Fruit fly (Drosophila melanogaster) whole organism, embryonic: Measurements from ENCODE around the gene CG31897.

Experiments used
- C15 ChIP-seq: fragments of 200-800 bp; sonication (Bioruptor generic); IDR thresholded peaks from 3 replicates; pipeline ENCODE4 v1.3.6; 2022; ENCODE audit warnings: missing biosample characterization, missing genetic modification characterization
- CG10565 ChIP-seq: fragments of 200-800 bp; sonication (Bioruptor generic); optimal IDR thresholded peaks from 3 replicates; lab custom pipeline; 2016; ENCODE audit warnings: missing biosample characterization, mild to moderate bottlenecking, missing genetic modification characterization
- CG12299 ChIP-seq: fragments of 200-800 bp; sonication (Bioruptor generic); optimal IDR thresholded peaks from 2 replicates; lab custom pipeline; 2018; ENCODE audit warnings: missing biosample characterization, mild to moderate bottlenecking, missing genetic modification characterization
- CG13775 ChIP-seq: fragments of 200-800 bp; sonication (Bioruptor generic); optimal IDR thresholded peaks from 3 replicates; lab custom pipeline; 2017; ENCODE audit warnings: missing biosample characterization, mild to moderate bottlenecking, missing genetic modification characterization
- CG14710 ChIP-seq: fragments of 200-800 bp; sonication (Bioruptor generic); optimal IDR thresholded peaks from 3 replicates; lab custom pipeline; 2019; ENCODE audit warnings: missing biosample characterization, mild to moderate bottlenecking, missing genetic modification characterization, moderate library complexity
- CG16779 ChIP-seq: fragments of 200-800 bp; sonication (Bioruptor generic); IDR thresholded peaks from 2 replicates; pipeline ENCODE4 v1.3.6; 2022; ENCODE audit warnings: missing biosample characterization, missing genetic modification characterization
- CG1792 ChIP-seq: fragments of 200-800 bp; sonication (Bioruptor generic); optimal IDR thresholded peaks from 2 replicates; lab custom pipeline; 2016; ENCODE audit warnings: missing biosample characterization, missing genetic modification characterization
- CG2116 ChIP-seq: fragments of 200-800 bp; sonication (Bioruptor generic); optimal IDR thresholded peaks from 3 replicates; lab custom pipeline; 2018; ENCODE audit warnings: missing biosample characterization, mild to moderate bottlenecking, missing genetic modification characterization
- CG30403 ChIP-seq: fragments of 200-800 bp; sonication (Bioruptor generic); optimal IDR thresholded peaks from 3 replicates; lab custom pipeline; 2016; ENCODE audit warnings: missing biosample characterization, missing genetic modification characterization
- CG32532 ChIP-seq: fragments of 200-800 bp; sonication (Bioruptor generic); IDR thresholded peaks from 2 replicates; pipeline ENCODE4 v1.3.6; 2022; ENCODE audit warnings: missing biosample characterization, missing genetic modification characterization
- CG3281 ChIP-seq: fragments of 200-800 bp; sonication (Bioruptor generic); optimal IDR thresholded peaks from 3 replicates; lab custom pipeline; 2017; ENCODE audit warnings: missing biosample characterization, mild to moderate bottlenecking, missing genetic modification characterization
- CG34376 ChIP-seq: fragments of 200-800 bp; sonication (Bioruptor generic); optimal IDR thresholded peaks from 2 replicates; lab custom pipeline; 2018; ENCODE audit warnings: missing biosample characterization, mild to moderate bottlenecking, missing genetic modification characterization
- CG43689 ChIP-seq: fragments of 200-800 bp; sonication (Bioruptor generic); IDR thresholded peaks from 2 replicates; pipeline ENCODE4 v1.3.6; 2022; ENCODE audit warnings: missing biosample characterization, missing genetic modification characterization
- CG7271 ChIP-seq: fragments of 200-800 bp; sonication (Bioruptor generic); optimal IDR thresholded peaks from 2 replicates; lab custom pipeline; 2018; ENCODE audit warnings: missing biosample characterization, mild to moderate bottlenecking, missing genetic modification characterization, moderate library complexity
- CG7839 ChIP-seq: fragments of 200-800 bp; sonication (Bioruptor generic); optimal IDR thresholded peaks from 3 replicates; lab custom pipeline; 2018; ENCODE audit warnings: missing biosample characterization, mild to moderate bottlenecking, missing genetic modification characterization, moderate library complexity
- CG8359 ChIP-seq: fragments of 200-800 bp; sonication (Bioruptor generic); optimal IDR thresholded peaks from 2 replicates; lab custom pipeline; 2017; ENCODE audit warnings: missing biosample characterization, mild to moderate bottlenecking, missing genetic modification characterization, borderline replicate concordance
- CG8478 ChIP-seq: fragments of >200 bp; optimal IDR thresholded peaks from 2 replicates; lab custom pipeline; 2018
- CG8765 ChIP-seq: fragments of 200-800 bp; sonication (Bioruptor generic); IDR thresholded peaks from 2 replicates; pipeline ENCODE4 v1.3.6; 2022; ENCODE audit warnings: missing biosample characterization, missing genetic modification characterization
- CG9797 ChIP-seq: fragments of 200-800 bp; sonication (Bioruptor generic); optimal IDR thresholded peaks from 3 replicates; lab custom pipeline; 2018; ENCODE audit warnings: missing biosample characterization, mild to moderate bottlenecking, missing genetic modification characterization
- CG9932 ChIP-seq: fragments of 200-800 bp; sonication (Bioruptor generic); IDR thresholded peaks from 2 replicates; pipeline ENCODE4 v1.3.6; 2022; ENCODE audit warnings: missing biosample characterization, missing genetic modification characterization
- CTCF ChIP-seq: fragments of 200-800 bp; sonication (Bioruptor generic); optimal IDR thresholded peaks from 2 replicates; lab custom pipeline; 2017; ENCODE audit warnings: missing biosample characterization, mild to moderate bottlenecking, missing genetic modification characterization, moderate library complexity
- D19A ChIP-seq: fragments of 200-800 bp; optimal IDR thresholded peaks from 3 replicates; lab custom pipeline; 2019; ENCODE audit warnings: missing biosample characterization, mild to moderate bottlenecking, missing genetic modification characterization, moderate library complexity
- H2.0 ChIP-seq: fragments of 200-800 bp; sonication (Bioruptor generic); IDR thresholded peaks from 2 replicates; pipeline ENCODE4 v1.3.6; 2022; ENCODE audit warnings: missing biosample characterization, missing genetic modification characterization
- HHEX ChIP-seq: fragments of 200-800 bp; sonication (Bioruptor generic); optimal IDR thresholded peaks from 3 replicates; lab custom pipeline; 2017; ENCODE audit warnings: missing biosample characterization, mild to moderate bottlenecking, missing genetic modification characterization, missing genetic modification reagents
- HLHmδ ChIP-seq: fragments of 200-800 bp; sonication (Bioruptor generic); optimal IDR thresholded peaks from 2 replicates; lab custom pipeline; 2018; ENCODE audit warnings: missing biosample characterization, mild to moderate bottlenecking, missing genetic modification characterization, moderate library complexity
- MBD-R2 ChIP-seq: fragments of 200-800 bp; sonication (Bioruptor generic); IDR thresholded peaks from 2 replicates; pipeline ENCODE4 v1.3.6; 2022; ENCODE audit warnings: missing biosample characterization, missing genetic modification characterization
- Mrtf ChIP-seq: fragments of 200-800 bp; sonication (Bioruptor generic); IDR thresholded peaks from 3 replicates; pipeline ENCODE4 v1.3.6; 2022; ENCODE audit warnings: missing biosample characterization, missing genetic modification characterization
- Stat92E ChIP-seq, 3 experiments: fragments of >200 bp in 2 of 3; fragments of 200-800 bp in 1 of 3; sonication (Bioruptor generic) in 1 of 3; optimal IDR thresholded peaks; 2 replicates each; lab custom pipeline; 2017 to 2019; ENCODE audit warnings: missing biosample characterization in 3 of 3, missing genetic modification characterization in 3 of 3, mild to moderate bottlenecking in 1 of 3, moderate library complexity in 1 of 3
- TFAM ChIP-seq: fragments of 200-800 bp; sonication (Bioruptor generic); optimal IDR thresholded peaks from 2 replicates; lab custom pipeline; 2017; ENCODE audit warnings: missing biosample characterization, missing genetic modification characterization, inconsistent platforms
- Trl ChIP-seq, 3 experiments: fragments of >200 bp in 2 of 3; fragments of 200-800 bp in 1 of 3; sonication (Bioruptor generic) in 1 of 3; optimal IDR thresholded peaks; 2 replicates in 1 of 3; 3 replicates in 2 of 3; lab custom pipeline; 2016 to 2017; ENCODE audit warnings: missing biosample characterization in 1 of 3, missing genetic modification characterization in 1 of 3
- ab ChIP-seq: fragments of 200-800 bp; sonication (Bioruptor generic); optimal IDR thresholded peaks from 2 replicates; lab custom pipeline; 2016; ENCODE audit warnings: missing biosample characterization, missing genetic modification characterization
- al ChIP-seq: fragments of 200-800 bp; sonication (Bioruptor generic); IDR thresholded peaks from 2 replicates; pipeline ENCODE4 v1.3.6; 2022; ENCODE audit warnings: missing biosample characterization, missing genetic modification characterization
- amos ChIP-seq: fragments of 200-800 bp; sonication (Bioruptor generic); IDR thresholded peaks from 2 replicates; pipeline ENCODE4 v1.3.6; 2022; ENCODE audit warnings: missing biosample characterization, missing genetic modification characterization; ENCODE audit not compliant: partially characterized antibody
- bab2 ChIP-seq: fragments of 200-800 bp; sonication (Bioruptor generic); optimal IDR thresholded peaks from 2 replicates; lab custom pipeline; 2016; ENCODE audit warnings: missing biosample characterization, missing genetic modification characterization
- bsh ChIP-seq, 2 experiments: fragments of 200-800 bp; sonication (Bioruptor generic); optimal IDR thresholded peaks; 2 replicates each; lab custom pipeline; 2017 to 2018; ENCODE audit warnings: mild to moderate bottlenecking in 2 of 2, missing biosample characterization in 2 of 2, missing genetic modification characterization in 2 of 2, moderate library complexity in 1 of 2
- crp ChIP-seq, 2 experiments: fragments of 200-800 bp; sonication (Bioruptor generic); optimal IDR thresholded peaks; 2 replicates in 1 of 2; 3 replicates in 1 of 2; lab custom pipeline; 2017; ENCODE audit warnings: missing biosample characterization in 2 of 2, missing genetic modification characterization in 2 of 2, mild to moderate bottlenecking in 1 of 2, moderate library complexity in 1 of 2
- dan ChIP-seq: fragments of 200-800 bp; sonication (Bioruptor generic); IDR thresholded peaks from 2 replicates; pipeline ENCODE4 v1.3.6; 2022; ENCODE audit warnings: missing biosample characterization, missing genetic modification characterization
- dati ChIP-seq: fragments of 200-800 bp; sonication (Bioruptor generic); IDR thresholded peaks from 2 replicates; pipeline ENCODE4 v1.3.6; 2022; ENCODE audit warnings: missing biosample characterization, missing genetic modification characterization
- gcm ChIP-seq: fragments of 200-800 bp; sonication (Bioruptor generic); optimal IDR thresholded peaks from 2 replicates; lab custom pipeline; 2019; ENCODE audit warnings: missing biosample characterization, mild to moderate bottlenecking, missing genetic modification characterization, moderate library complexity
- gfzf ChIP-seq: fragments of 200-800 bp; sonication (Bioruptor generic); optimal IDR thresholded peaks from 2 replicates; lab custom pipeline; 2016; ENCODE audit warnings: missing biosample characterization, mild to moderate bottlenecking, missing genetic modification characterization, moderate library complexity
- h ChIP-seq: fragments of >200 bp; optimal IDR thresholded peaks from 2 replicates; lab custom pipeline; 2017
- hkb ChIP-seq, 2 experiments: fragments of 200-800 bp in 1 of 2; fragments of >200 bp in 1 of 2; sonication (Bioruptor generic) in 1 of 2; IDR thresholded peaks in 1 of 2; optimal IDR thresholded peaks in 1 of 2; 2 replicates each; pipeline versions ENCODE4 v1.3.6 to Lab custom; 2017 to 2022; ENCODE audit warnings: missing biosample characterization in 1 of 2, missing genetic modification characterization in 1 of 2
- jigr1 ChIP-seq: fragments of 200-800 bp; sonication (Bioruptor generic); IDR thresholded peaks from 3 replicates; pipeline ENCODE4 v1.3.6; 2022; ENCODE audit warnings: missing biosample characterization, missing genetic modification characterization
- lbe ChIP-seq: fragments of 200-800 bp; sonication (Bioruptor generic); optimal IDR thresholded peaks from 2 replicates; lab custom pipeline; 2016; ENCODE audit warnings: missing biosample characterization, mild to moderate bottlenecking, missing genetic modification characterization
- mld ChIP-seq: fragments of 200-800 bp; sonication (Bioruptor generic); IDR thresholded peaks from 3 replicates; pipeline ENCODE4 v1.3.6; 2022; ENCODE audit warnings: missing biosample characterization, missing genetic modification characterization; ENCODE audit not compliant: partially characterized antibody
- p53 ChIP-seq: fragments of 200-800 bp; sonication (Bioruptor generic); optimal IDR thresholded peaks from 2 replicates; lab custom pipeline; 2016; ENCODE audit warnings: missing biosample characterization, missing genetic modification characterization
- pho ChIP-seq: fragments of 200-800 bp; sonication (Bioruptor generic); optimal IDR thresholded peaks from 2 replicates; lab custom pipeline; 2016; ENCODE audit warnings: missing biosample characterization, missing genetic modification characterization
- run ChIP-seq: fragments of 200-800 bp; sonication (Bioruptor generic); optimal IDR thresholded peaks from 3 replicates; lab custom pipeline; 2018; ENCODE audit warnings: missing biosample characterization, mild to moderate bottlenecking, missing genetic modification characterization
- so ChIP-seq: fragments of 200-800 bp; sonication (Bioruptor generic); IDR thresholded peaks from 3 replicates; pipeline ENCODE4 v1.3.6; 2022; ENCODE audit warnings: missing biosample characterization, missing genetic modification characterization
- vfl ChIP-seq: fragments of 200-800 bp; sonication (Bioruptor generic); optimal IDR thresholded peaks from 2 replicates; lab custom pipeline; 2016; ENCODE audit warnings: missing biosample characterization, missing genetic modification characterization
- zen ChIP-seq: fragments of 200-800 bp; sonication (Bioruptor generic); optimal IDR thresholded peaks from 3 replicates; lab custom pipeline; 2018; ENCODE audit warnings: missing biosample characterization, mild to moderate bottlenecking, missing genetic modification characterization, moderate library complexity

Gene CG31897

DNA sequence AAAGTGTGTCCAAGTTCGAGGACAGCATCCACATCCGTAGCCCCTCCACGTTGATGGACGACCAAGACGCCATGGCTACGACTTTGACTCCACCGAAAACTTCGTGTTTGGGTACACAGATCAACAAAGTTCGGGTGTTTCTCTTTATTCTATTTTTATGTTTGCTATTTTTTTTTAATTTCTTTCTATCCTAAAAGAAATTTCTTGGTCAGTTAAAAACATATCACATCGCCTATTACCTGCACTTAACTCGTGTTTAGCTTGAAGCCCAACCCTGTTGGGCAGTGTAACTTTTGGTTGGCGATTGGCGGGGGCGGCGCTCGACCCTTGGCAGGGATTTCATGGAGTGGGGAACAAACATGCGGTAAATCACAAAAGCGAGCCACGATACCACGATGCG is 31.2 kb downstream of the CG31897 start (continued):
- TF ChIP-seq amos (no peak), CG9797 (GFP tag; lab: Kevin White, UChicago) (no peak), zen (peak; percentile 6), dan (GFP tag; lab: Robert Waterston, UW) (no peak), Mrtf (0 out of 3 replicates have a peak, but pooled peaks have one; percentile 46), crp (GFP tag; optimal IDR thresholded peaks at IDR 0.05; lab: Kevin White, UChicago) (no peak), lbe (peak; percentile 6), CG32532 (peak; percentile 48), gcm (GFP tag; lab: Kevin White, UChicago) (peak; percentile 28), CG2116 (GFP tag; lab: Kevin White, UChicago) (no peak), CG7839 (tag; lab: Kevin White, UChicago) (peak; percentile 65), vfl (GFP tag; lab: Kevin White, UChicago) (no peak), CTCF (GFP tag; lab: Kevin White, UChicago) (no peak), CG30403 (GFP tag; lab: Kevin White, UChicago) (peak; percentile 37), CG13775 (GFP tag; lab: Kevin White, UChicago) (peak; percentile 22), bsh (GFP tag; optimal IDR thresholded peaks at IDR 0.05; lab: Kevin White, UChicago) (peak; percentile 65 to 83), HHEX (GFP tag; lab: Kevin White, UChicago) (peak; percentile 68), p53 (GFP tag; lab: Kevin White, UChicago) (no peak), CG9932 (no peak), HLHmδ (GFP tag; lab: Kevin White, UChicago) (no peak), gfzf (no peak), hkb (optimal IDR thresholded peaks at IDR 0.05; lab: Kevin White, UChicago) (no peak), hkb (GFP tag; IDR thresholded peaks at IDR 0.05; lab: Robert Waterston, UW) (peak; percentile 60), Stat92E (GFP tag; optimal IDR thresholded peaks at IDR 0.05; lab: Kevin White, UChicago) (no peak), H2.0 (GFP tag; lab: Robert Waterston, UW) (peak; percentile 51; the same call in 1 of the 2 replicates), CG1792 (peak; percentile 21), D19A (tag; lab: Kevin White, UChicago) (peak; percentile 6), CG8765 (GFP tag; lab: Robert Waterston, UW) (peak; percentile 37; the same call in 1 of the 2 replicates), dati (GFP tag; lab: Robert Waterston, UW) (no peak), CG8478 (lab: Kevin White, UChicago) (no peak), C15 (GFP tag; lab: Robert Waterston, UW) (no peak), bab2 (GFP tag; lab: Kevin White, UChicago) (peak; percentile 56), TFAM (GFP tag; lab: Kevin White, UChicago) (no peak), CG16779 (GFP tag; lab: Robert Waterston, UW) (no peak), CG14710 (tag; lab: Kevin White, UChicago) (peak; percentile 59), CG8359 (GFP tag; lab: Kevin White, UChicago) (peak; percentile 40), CG43689 (GFP tag; lab: Robert Waterston, UW) (no peak), so (GFP tag; lab: Robert Waterston, UW) (0 out of 3 replicates have a peak, but pooled peaks have one; percentile 40), CG12299 (no peak), al (no peak), Trl (optimal IDR thresholded peaks at IDR 0.05; lab: Kevin White, UChicago) (no peak), Trl (GFP tag; optimal IDR thresholded peaks at IDR 0.05; lab: Kevin White, UChicago) (no peak), run (tag; lab: Kevin White, UChicago) (peak; percentile 15), MBD-R2 (GFP tag; lab: Robert Waterston, UW) (0 out of 2 replicates have a peak, but pooled peaks have one; percentile 5), CG34376 (GFP tag; lab: Kevin White, UChicago) (no peak), pho (GFP tag; lab: Kevin White, UChicago) (no peak), ab (GFP tag; lab: Kevin White, UChicago) (no peak), CG10565 (GFP tag; lab: Kevin White, UChicago) (no peak), jigr1 (GFP tag; lab: Robert Waterston, UW) (no peak), mld (GFP tag; lab: Robert Waterston, UW) (no peak), h (lab: Kevin White, UChicago) (no peak), CG7271 (tag; lab: Kevin White, UChicago) (no peak), CG3281 (peak; percentile 45)
